Worm (Caenorhabditis elegans) whole organism, L1 larva: ENCODE measurements around the gene M04C3.1.

Experiments
- ceh-82 ChIP-seq, 3 experiments: fragments of 150-350 bp in 1 of 3; sonication (generic microtip) in 2 of 3; optimal IDR thresholded peaks; 2 replicates each; lab custom pipeline; 2014 to 2017; ENCODE audit warnings: missing biosample characterization in 3 of 3, missing genetic modification characterization in 3 of 3
- ceh-90 ChIP-seq: sonication (generic microtip); optimal IDR thresholded peaks from 2 replicates; lab custom pipeline; 2016; ENCODE audit warnings: missing genetic modification characterization, missing compliant biosample characterization
- fkh-8 ChIP-seq: sonication (generic microtip); optimal IDR thresholded peaks from 2 replicates; lab custom pipeline; 2016; ENCODE audit warnings: mild to moderate bottlenecking, missing genetic modification characterization, missing compliant biosample characterization
- lin-35 ChIP-seq, 2 experiments: fragments of 150-350 bp; optimal IDR thresholded peaks; 2 replicates each; lab custom pipeline; 2014; ENCODE audit warnings: missing biosample characterization in 2 of 2, missing genetic modification characterization in 2 of 2, missing genetic modification reagents in 2 of 2
- mdl-1 ChIP-seq, 2 experiments: fragments of 150-350 bp; optimal IDR thresholded peaks; 2 replicates each; lab custom pipeline; 2014 to 2017; ENCODE audit warnings: missing biosample characterization in 2 of 2, missing genetic modification characterization in 2 of 2, inconsistent platforms in 1 of 2
- nhr-28 ChIP-seq: fragments of 150-350 bp; optimal IDR thresholded peaks from 2 replicates; lab custom pipeline; 2014; ENCODE audit warnings: missing biosample characterization, missing genetic modification characterization
- nhr-77 ChIP-seq: fragments of 150-350 bp; optimal IDR thresholded peaks from 2 replicates; lab custom pipeline; 2014; ENCODE audit warnings: missing biosample characterization, missing genetic modification characterization
- pag-3 ChIP-seq: sonication (generic microtip); optimal IDR thresholded peaks from 2 replicates; lab custom pipeline; 2017; ENCODE audit warnings: missing genetic modification characterization, mild to moderate bottlenecking, missing compliant biosample characterization, antibody characterized with exemption, borderline replicate concordance; ENCODE audit not compliant: insufficient read depth
- unc-130 ChIP-seq: fragments of 150-350 bp; optimal IDR thresholded peaks from 2 replicates; lab custom pipeline; 2017; ENCODE audit warnings: missing biosample characterization, missing genetic modification characterization, inconsistent platforms
- unc-62 ChIP-seq: fragments of 150-350 bp; optimal IDR thresholded peaks from 2 replicates; lab custom pipeline; 2014; ENCODE audit warnings: missing biosample characterization, missing genetic modification reagents, missing genetic modification characterization
- zag-1 ChIP-seq: fragments of 150-350 bp; optimal IDR thresholded peaks from 2 replicates; lab custom pipeline; 2014; ENCODE audit warnings: missing biosample characterization, missing genetic modification characterization
- ztf-11 ChIP-seq, 2 experiments: sonication (generic microtip); optimal IDR thresholded peaks; 2 replicates each; lab custom pipeline; 2016 to 2017; ENCODE audit warnings: missing genetic modification characterization in 2 of 2, missing biosample characterization in 1 of 2, missing compliant biosample characterization in 1 of 2

ce11 chrV:19398396-19398795 lies 47.0 kb downstream of the M04C3.1 start:
- TF ChIP-seq lin-35 (GFP tag; optimal IDR thresholded peaks at IDR 0.05; lab: Kevin White, UChicago) = no peak
- no peak for TF ChIP-seq unc-130
- TF ChIP-seq zag-1 (tag; lab: Kevin White, UChicago) = no peak
- no peak for TF ChIP-seq ceh-90 (tag; lab: Kevin White, UChicago)
- no peak for TF ChIP-seq nhr-28
- TF ChIP-seq fkh-8 (tag; lab: Kevin White, UChicago) = no peak
- TF ChIP-seq pag-3 (tag; lab: Kevin White, UChicago) = no peak
- TF ChIP-seq ceh-82 (tag; optimal IDR thresholded peaks at IDR 0.05; lab: Kevin White, UChicago) = no peak
- TF ChIP-seq nhr-77 (tag; lab: Kevin White, UChicago) = no peak
- TF ChIP-seq unc-62 (GFP tag; lab: Kevin White, UChicago) = no peak
- TF ChIP-seq mdl-1 (tag; optimal IDR thresholded peaks at IDR 0.05; lab: Kevin White, UChicago) = no peak
- TF ChIP-seq ztf-11 (tag; optimal IDR thresholded peaks at IDR 0.05; lab: Kevin White, UChicago) = no peak
